Fruit fly (Drosophila melanogaster): ENCODE data around the gene CG5439.

DNA sequence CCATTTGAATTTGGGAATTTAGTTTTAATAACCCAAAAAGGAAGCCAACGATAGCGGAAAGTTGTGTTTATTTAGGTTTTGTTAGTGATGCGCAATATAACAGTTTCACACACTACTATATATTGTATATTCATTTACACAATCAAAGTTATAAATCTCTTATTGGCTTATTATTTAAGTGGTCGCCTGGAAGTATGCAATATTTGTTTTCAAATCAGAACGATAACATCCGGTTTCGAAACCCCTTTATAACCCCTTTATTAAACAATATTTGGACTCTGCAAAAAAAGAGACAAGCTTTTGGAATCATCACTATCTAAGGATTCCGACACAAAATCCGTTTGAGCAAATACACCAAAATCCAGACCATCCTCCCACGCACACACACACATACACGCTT, 19.0 kb upstream of the CG5439 start:
- TF ChIP-seq CG32772 (GFP tag; IDR thresholded peaks at IDR 0.05) (no peak), CG10366 (GFP tag; IDR thresholded peaks at IDR 0.05) (no peak), Hey (tag; optimal IDR thresholded peaks at IDR 0.05) (no peak), psq (GFP tag; optimal IDR thresholded peaks at IDR 0.05) (no peak), Usf (GFP tag; optimal IDR thresholded peaks at IDR 0.05) (no peak), NfI (GFP tag; optimal IDR thresholded peaks at IDR 0.05) (peak; percentile 7), hbn (GFP tag; IDR thresholded peaks at IDR 0.05; ENCODE audit: partially characterized antibody) (no peak), ara (GFP tag; IDR thresholded peaks at IDR 0.05) (no peak), Fer3 (tag; optimal IDR thresholded peaks at IDR 0.05) (peak; percentile 39), cad (GFP tag; optimal IDR thresholded peaks at IDR 0.05) (no peak), fd96Cb (tag; optimal IDR thresholded peaks at IDR 0.05) (no peak), pfk (GFP tag; optimal IDR thresholded peaks at IDR 0.05) (no peak)
